Worm (Caenorhabditis elegans) whole organism, L1 larva: Measurements from ENCODE around the gene sre-4.

Experiments used
- blmp-1 ChIP-seq: fragments of 150-350 bp; optimal IDR thresholded peaks from 2 replicates; lab custom pipeline; 2014; ENCODE audit warnings: missing biosample characterization, missing genetic modification characterization
- dsc-1 ChIP-seq: sonication (generic microtip); optimal IDR thresholded peaks from 2 replicates; lab custom pipeline; 2016; ENCODE audit warnings: mild to moderate bottlenecking, missing genetic modification characterization, missing compliant biosample characterization
- efl-1 ChIP-seq, 4 experiments: fragments of 150-350 bp; optimal IDR thresholded peaks in 3 of 4; peaks in 1 of 4; 1 replicate in 1 of 4; 2 replicates in 3 of 4; lab custom pipeline; 2014; ENCODE audit warnings: missing biosample characterization in 2 of 4, missing genetic modification characterization in 2 of 4, missing genetic modification reagents in 2 of 4
- elt-3 ChIP-seq, 6 experiments: fragments of 150-350 bp in 1 of 6; sonication (generic microtip); optimal IDR thresholded peaks; 2 replicates each; lab custom pipeline; 2017 to 2018; ENCODE audit warnings: missing biosample characterization in 6 of 6, missing genetic modification characterization in 6 of 6, inconsistent platforms in 1 of 6
- ets-5 ChIP-seq: fragments of 200-800 bp; sonication (Bioruptor generic); IDR thresholded peaks from 2 replicates; pipeline ENCODE4 v1.3.6; 2022; ENCODE audit warnings: missing genetic modification characterization, missing compliant biosample characterization
- fkh-8 ChIP-seq: sonication (generic microtip); optimal IDR thresholded peaks from 2 replicates; lab custom pipeline; 2016; ENCODE audit warnings: mild to moderate bottlenecking, missing genetic modification characterization, missing compliant biosample characterization
- isw-1 ChIP-seq: fragments of 200-800 bp; sonication (Bioruptor generic); IDR thresholded peaks from 2 replicates; pipeline ENCODE4 v1.3.6; 2022; ENCODE audit warnings: missing genetic modification characterization, missing compliant biosample characterization
- lin-14 ChIP-seq: fragments of 200-800 bp; sonication (Bioruptor generic); optimal IDR thresholded peaks from 2 replicates; lab custom pipeline; 2018; ENCODE audit warnings: mild to moderate bottlenecking, missing genetic modification characterization, moderate library complexity, missing compliant biosample characterization
- lin-15B ChIP-seq: fragments of 150-350 bp; sonication (generic microtip); optimal IDR thresholded peaks from 3 replicates; lab custom pipeline; 2014; ENCODE audit warnings: missing biosample characterization, missing genetic modification characterization
- lin-39 ChIP-seq: fragments of 150-350 bp; optimal IDR thresholded peaks from 2 replicates; lab custom pipeline; 2014; ENCODE audit warnings: missing biosample characterization, missing genetic modification reagents, missing genetic modification characterization
- lir-3 ChIP-seq: sonication (generic microtip); optimal IDR thresholded peaks from 2 replicates; lab custom pipeline; 2016; ENCODE audit warnings: mild to moderate bottlenecking, missing genetic modification characterization, moderate library complexity, missing compliant biosample characterization; ENCODE audit not compliant: poor library complexity
- mab-9 ChIP-seq: fragments of 200-800 bp; sonication (Bioruptor generic); IDR thresholded peaks from 2 replicates; pipeline ENCODE4 v1.3.6; 2022; ENCODE audit warnings: missing genetic modification reagents, missing genetic modification characterization, missing compliant biosample characterization
- mep-1 ChIP-seq: fragments of 150-350 bp; optimal IDR thresholded peaks from 2 replicates; lab custom pipeline; 2014; ENCODE audit warnings: missing biosample characterization, missing genetic modification characterization
- nhr-19 ChIP-seq: fragments of 200-800 bp; sonication (Bioruptor generic); conservative IDR thresholded peaks from 2 replicates; pipeline ENCODE4 v1.3.6; 2022; ENCODE audit warnings: missing genetic modification characterization, missing compliant biosample characterization
- nhr-47 ChIP-seq: sonication (generic microtip); optimal IDR thresholded peaks from 2 replicates; lab custom pipeline; 2016; ENCODE audit warnings: mild to moderate bottlenecking, missing genetic modification characterization, moderate library complexity, missing compliant biosample characterization
- nhr-71 ChIP-seq: sonication (generic microtip); optimal IDR thresholded peaks from 2 replicates; lab custom pipeline; 2016; ENCODE audit warnings: mild to moderate bottlenecking, missing genetic modification characterization, moderate library complexity, missing compliant biosample characterization
- nhr-77 ChIP-seq: fragments of 150-350 bp; optimal IDR thresholded peaks from 2 replicates; lab custom pipeline; 2014; ENCODE audit warnings: missing biosample characterization, missing genetic modification characterization
- nhr-84 ChIP-seq: sonication (generic microtip); optimal IDR thresholded peaks from 2 replicates; lab custom pipeline; 2017; ENCODE audit warnings: missing biosample characterization, missing genetic modification characterization
- nhr-85 ChIP-seq: sonication (generic microtip); peaks from one replicate; lab custom pipeline; 2016; ENCODE audit warnings: missing genetic modification characterization, inconsistent platforms, missing compliant biosample characterization
- pag-3 ChIP-seq: sonication (generic microtip); optimal IDR thresholded peaks from 2 replicates; lab custom pipeline; 2017; ENCODE audit warnings: missing genetic modification characterization, mild to moderate bottlenecking, missing compliant biosample characterization, antibody characterized with exemption, borderline replicate concordance; ENCODE audit not compliant: insufficient read depth
- pax-3 ChIP-seq: fragments of 200-800 bp; sonication (Bioruptor generic); optimal IDR thresholded peaks from 2 replicates; lab custom pipeline; 2018; ENCODE audit warnings: mild to moderate bottlenecking, missing genetic modification characterization, moderate library complexity, missing compliant biosample characterization
- pqm-1 ChIP-seq: sonication (generic microtip); optimal IDR thresholded peaks from 3 replicates; lab custom pipeline; 2017; ENCODE audit warnings: missing biosample characterization, missing genetic modification characterization
- skn-1 ChIP-seq: fragments of 150-350 bp; optimal IDR thresholded peaks from 2 replicates; lab custom pipeline; 2014; ENCODE audit warnings: missing biosample characterization, missing genetic modification characterization
- snpc-4 ChIP-seq: fragments of 150-350 bp; optimal IDR thresholded peaks from 2 replicates; lab custom pipeline; 2014; ENCODE audit warnings: missing biosample characterization, missing genetic modification characterization
- sox-4 ChIP-seq: sonication (generic microtip); optimal IDR thresholded peaks from 2 replicates; lab custom pipeline; 2016; ENCODE audit warnings: missing genetic modification characterization, missing compliant biosample characterization
- unc-30 ChIP-seq: sonication (generic microtip); optimal IDR thresholded peaks from 2 replicates; lab custom pipeline; 2017; ENCODE audit warnings: missing biosample characterization, missing genetic modification characterization
- unc-86 ChIP-seq: sonication (generic microtip); optimal IDR thresholded peaks from 2 replicates; lab custom pipeline; 2016; ENCODE audit warnings: missing genetic modification characterization, missing compliant biosample characterization
- unc-98 ChIP-seq: fragments of 200-800 bp; sonication (Bioruptor generic); IDR thresholded peaks from 2 replicates; pipeline ENCODE4 v1.3.6; 2022; ENCODE audit warnings: missing genetic modification characterization, missing compliant biosample characterization
- xbp-1 ChIP-seq: sonication (generic microtip); optimal IDR thresholded peaks from 2 replicates; lab custom pipeline; 2016; ENCODE audit warnings: missing genetic modification characterization, missing compliant biosample characterization
- zag-1 ChIP-seq: fragments of 150-350 bp; optimal IDR thresholded peaks from 2 replicates; lab custom pipeline; 2014; ENCODE audit warnings: missing biosample characterization, missing genetic modification characterization
- zip-4 ChIP-seq: fragments of 200-800 bp; sonication (Bioruptor generic); optimal IDR thresholded peaks from 2 replicates; lab custom pipeline; 2018; ENCODE audit warnings: mild to moderate bottlenecking, missing genetic modification characterization, moderate library complexity, missing compliant biosample characterization
- ztf-11 ChIP-seq, 2 experiments: sonication (generic microtip); optimal IDR thresholded peaks; 2 replicates each; lab custom pipeline; 2016 to 2017; ENCODE audit warnings: missing genetic modification characterization in 2 of 2, missing biosample characterization in 1 of 2, missing compliant biosample characterization in 1 of 2
- ztf-4 ChIP-seq: fragments of 150-350 bp; optimal IDR thresholded peaks from 2 replicates; lab custom pipeline; 2014; ENCODE audit warnings: missing biosample characterization, missing genetic modification characterization

Gene sre-4

DNA sequence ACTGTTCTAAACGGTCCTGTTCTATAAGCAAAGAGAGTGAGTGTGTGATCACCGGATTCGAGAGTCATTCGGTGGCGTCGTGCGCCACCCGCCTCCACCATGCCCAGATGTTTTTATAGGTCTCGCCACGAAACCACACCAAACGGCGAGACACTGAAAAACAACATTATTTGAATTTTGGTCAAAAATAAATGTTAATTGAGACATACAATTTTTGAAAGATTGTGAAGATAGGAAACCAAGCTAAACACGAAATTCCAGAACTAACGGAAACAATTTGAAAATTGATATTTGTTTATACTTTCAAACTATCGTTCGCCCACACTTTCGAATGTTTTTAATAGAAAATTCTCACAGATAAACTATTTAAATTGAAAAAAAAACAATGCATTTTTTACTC is 39.9 kb upstream of the sre-4 start, which contains the start of gene catp-6:
Gene catp-6, minus strand, starts transcription at position 101 of the 400 bp plus-strand sequence.
- no peak for TF ChIP-seq isw-1 (GFP tag; lab: Robert Waterston, UW)
- no peak for TF ChIP-seq efl-1 (optimal IDR thresholded peaks at IDR 0.05; lab: Kevin White, UChicago)
- TF ChIP-seq efl-1 (GFP tag; optimal IDR thresholded peaks at IDR 0.05 in 1 of 2; lab: Kevin White, UChicago), result peak in 1 of 2 experiments; percentile 89
- TF ChIP-seq, all 84 proteins: peak for 1

ce11 chrIV:9822585-9822984 is 38.0 kb upstream of the sre-4 start:
- no peak for TF ChIP-seq ets-5 (GFP tag; lab: Robert Waterston, UW)
- no peak for TF ChIP-seq pag-3 (tag; lab: Kevin White, UChicago)
- TF ChIP-seq ztf-11 (tag; optimal IDR thresholded peaks at IDR 0.05; lab: Kevin White, UChicago), result no peak
- TF ChIP-seq nhr-85 (tag; lab: Kevin White, UChicago), result no peak
- no peak for TF ChIP-seq mab-9 (GFP tag; lab: Robert Waterston, UW)
- TF ChIP-seq mep-1, result no peak
- TF ChIP-seq unc-98, result no peak

ce11 chrIV:9821621-9822020 is 37.0 kb upstream of the sre-4 start, which contains the start of gene col-123:
Gene col-123 (plus strand): TSS chrIV:9821921.
- TF ChIP-seq snpc-4 (tag; lab: Kevin White, UChicago) (no peak), lin-39 (tag; lab: Kevin White, UChicago) (no peak), blmp-1 (tag; lab: Kevin White, UChicago) (peak; percentile 53), unc-86 (no peak), pqm-1 (tag; lab: Kevin White, UChicago) (no peak)

DNA sequence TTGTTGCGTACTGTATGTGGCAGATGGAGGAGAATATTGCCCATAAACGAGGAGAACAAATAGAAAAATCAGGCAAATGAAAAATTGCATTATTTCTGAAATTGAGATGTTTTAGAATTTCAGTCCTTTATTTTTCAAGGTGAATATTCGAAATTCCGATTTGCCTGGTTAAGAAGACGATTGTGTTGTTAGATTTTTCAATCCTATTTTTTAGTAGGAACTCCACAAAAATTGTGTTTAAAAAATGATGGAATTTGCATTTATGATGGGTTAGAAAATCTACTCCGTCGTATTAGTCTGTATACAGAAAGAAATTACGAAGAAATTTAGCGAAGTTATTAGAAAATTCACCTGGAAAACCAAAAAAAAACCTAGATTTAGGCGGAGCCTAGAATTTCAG is 30.8 kb upstream of the sre-4 start, which contains the start of gene egl-20:
Gene egl-20, minus strand, starts transcription at position 101 of the 400 bp plus-strand sequence.
- TF ChIP-seq efl-1 (optimal IDR thresholded peaks at IDR 0.05; lab: Kevin White, UChicago), result no peak
- TF ChIP-seq efl-1 (GFP tag; optimal IDR thresholded peaks at IDR 0.05 in 1 of 2; lab: Kevin White, UChicago), result no peak
- no peak for TF ChIP-seq nhr-77 (tag; lab: Kevin White, UChicago)

DNA sequence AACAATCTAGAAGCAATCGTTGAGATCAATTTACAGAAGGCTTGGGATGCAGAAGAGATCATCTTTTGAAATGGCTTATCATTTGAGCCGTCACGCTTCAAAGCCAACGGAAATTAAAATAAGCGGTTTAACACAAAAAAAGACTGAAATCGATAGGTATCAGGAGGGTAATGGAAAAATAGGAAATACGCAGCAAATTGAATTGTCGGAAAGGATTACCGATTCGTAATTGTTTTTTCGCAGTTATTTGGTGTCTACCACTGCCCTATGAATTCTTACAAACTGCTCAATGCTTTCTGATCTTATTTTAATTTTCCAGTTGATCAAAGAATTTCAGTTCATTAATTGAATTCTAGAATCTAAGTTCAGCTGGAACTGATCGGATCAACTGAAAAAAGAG is 26.9 kb upstream of the sre-4 start:
- TF ChIP-seq nhr-84 (no peak), elt-3 (tag; optimal IDR thresholded peaks at IDR 0.05; lab: Kevin White, UChicago) (no peak), lin-15B (tag; lab: Kevin White, UChicago) (no peak), xbp-1 (tag; lab: Kevin White, UChicago) (no peak), nhr-71 (tag; lab: Kevin White, UChicago) (peak; percentile 53), unc-30 (tag; lab: Kevin White, UChicago) (peak; percentile 16), zag-1 (no peak), lin-14 (GFP tag; lab: Kevin White, UChicago) (no peak), fkh-8 (tag; lab: Kevin White, UChicago) (peak; percentile 63), dsc-1 (peak; percentile 68), lir-3 (tag; lab: Kevin White, UChicago) (no peak), zip-4 (GFP tag; lab: Kevin White, UChicago) (no peak), snpc-4 (tag; lab: Kevin White, UChicago) (no peak), nhr-47 (peak; percentile 26), skn-1 (tag; lab: Kevin White, UChicago) (no peak), nhr-19 (no peak), ztf-4 (tag; lab: Kevin White, UChicago) (no peak)

DNA sequence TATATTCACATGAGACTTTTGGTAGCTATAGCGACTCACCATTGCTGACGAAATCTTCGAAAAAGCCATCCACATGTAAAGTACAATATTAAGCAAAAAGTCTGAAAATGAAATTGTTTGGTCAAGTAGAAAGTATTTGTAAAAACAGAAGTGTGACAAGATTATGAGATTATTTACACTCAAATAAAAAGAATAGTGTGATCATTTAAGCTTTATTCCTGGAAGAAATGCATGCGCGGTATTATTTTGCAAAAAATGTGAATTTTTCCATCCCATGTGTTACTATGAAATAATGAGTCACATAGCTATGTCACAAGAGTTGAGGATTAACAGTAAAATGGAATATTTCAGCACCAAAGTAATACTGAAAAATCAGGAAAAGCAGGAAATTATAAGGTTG is 26.0 kb upstream of the sre-4 start, which contains the start of gene dct-15:
Gene dct-15, minus strand, starts transcription at position 101 of the 400 bp plus-strand sequence.
- TF ChIP-seq dsc-1, result peak; percentile 71
- TF ChIP-seq pax-3 (tag; lab: Kevin White, UChicago), result no peak
- peak; percentile 26 for TF ChIP-seq nhr-47
- TF ChIP-seq nhr-71 (tag; lab: Kevin White, UChicago), result peak; percentile 31
- no peak for TF ChIP-seq lir-3 (tag; lab: Kevin White, UChicago)
- peak; percentile 68 for TF ChIP-seq fkh-8 (tag; lab: Kevin White, UChicago)
- peak; percentile 31 for TF ChIP-seq sox-4 (tag; lab: Kevin White, UChicago)
